Worm (Caenorhabditis elegans) whole organism, midembryonic: ENCODE data around the gene unc-2.

Experiments used
- T22C8.4 ChIP-seq: fragments of 200-800 bp; sonication (Bioruptor generic); IDR thresholded peaks from 2 replicates; pipeline ENCODE4 v1.3.6; 2022; ENCODE audit warnings: missing genetic modification characterization, missing compliant biosample characterization
- flt-1 ChIP-seq: fragments of 200-800 bp; sonication (Bioruptor generic); IDR thresholded peaks from 2 replicates; pipeline ENCODE4 v1.3.6; 2022; ENCODE audit warnings: missing genetic modification characterization, missing compliant biosample characterization
- klf-2 ChIP-seq: fragments of 200-800 bp; sonication (Bioruptor generic); conservative IDR thresholded peaks from 2 replicates; pipeline ENCODE4 v1.3.6; 2022; ENCODE audit warnings: missing genetic modification reagents, missing genetic modification characterization, missing compliant biosample characterization
- ref-1 ChIP-seq: fragments of 200-800 bp; sonication (Bioruptor generic); conservative IDR thresholded peaks from 2 replicates; pipeline ENCODE4 v1.3.6; 2022; ENCODE audit warnings: missing genetic modification reagents, missing genetic modification characterization, missing compliant biosample characterization
- ztf-29 ChIP-seq: fragments of 200-800 bp; sonication (Bioruptor generic); IDR thresholded peaks from 2 replicates; pipeline ENCODE4 v1.3.6; 2022; ENCODE audit warnings: missing genetic modification reagents, missing genetic modification characterization, missing compliant biosample characterization

- TF ChIP-seq klf-2 (GFP tag; lab: Robert Waterston, UW) (no peak), flt-1 (GFP tag; lab: Robert Waterston, UW) (no peak), ref-1 (GFP tag; lab: Robert Waterston, UW) (no peak), ztf-29 (GFP tag; lab: Robert Waterston, UW) (no peak), T22C8.4 (GFP tag; lab: Robert Waterston, UW) (no peak)
Observed at ce11 chrX:2673272-2673671, 90.1 kb downstream of the unc-2 start, which contains the start of gene ser-7.
